Worm (Caenorhabditis elegans): ENCODE measurements around the gene pals-37.

DNA sequence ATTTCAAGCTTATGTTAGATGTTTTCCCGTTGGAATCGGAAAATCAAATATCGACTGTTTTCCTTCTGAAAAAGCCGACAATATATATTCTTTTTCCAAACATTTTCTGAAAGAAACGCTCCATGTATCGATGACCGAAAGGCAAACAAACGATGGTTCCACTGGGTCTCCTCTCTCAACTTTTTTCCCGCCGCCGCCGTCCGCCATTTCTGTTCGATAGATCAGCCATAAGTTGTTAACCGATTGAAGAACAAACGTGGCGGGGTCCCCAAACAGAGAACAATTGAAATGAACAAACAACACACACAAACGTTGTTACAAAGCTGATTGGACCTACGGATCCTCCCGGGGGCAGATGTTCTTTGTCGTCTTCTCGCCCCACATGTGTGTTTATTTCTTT, 25.3 kb upstream of the pals-37 start:
- TF ChIP-seq mdl-1 (tag; optimal IDR thresholded peaks at IDR 0.05) (no peak), vab-15 (tag; optimal IDR thresholded peaks at IDR 0.05) (no peak)
